Worm (Caenorhabditis elegans): ENCODE results near the gene clc-18.

- TF ChIP-seq ces-1 (GFP tag; optimal IDR thresholded peaks at IDR 0.05) (no peak), lsy-2 (tag; optimal IDR thresholded peaks at IDR 0.05) (no peak), alr-1 (tag; optimal IDR thresholded peaks at IDR 0.05; ENCODE audit: borderline replicate concordance) (no peak), egl-27 (tag; optimal IDR thresholded peaks at IDR 0.05) (no peak), ztf-11 (tag; optimal IDR thresholded peaks at IDR 0.05) (no peak), F16B12.6 (tag; optimal IDR thresholded peaks at IDR 0.05) (no peak)
Observed at ce11 chrV:4073455-4073854, 36.3 kb downstream of the clc-18 start, which contains the start of gene otpl-2.
